Fruit fly (Drosophila melanogaster) whole organism, embryonic: ENCODE data around the gene JMJD5.

ENCODE experiments used
- Abd-B ChIP-seq: fragments of 200-800 bp; sonication (Bioruptor generic); optimal IDR thresholded peaks from 2 replicates; lab custom pipeline; 2018; ENCODE audit warnings: missing biosample characterization, mild to moderate bottlenecking, missing genetic modification characterization, moderate library complexity
- CG11398 ChIP-seq: fragments of 200-800 bp; sonication (Bioruptor generic); optimal IDR thresholded peaks from 2 replicates; lab custom pipeline; 2016; ENCODE audit warnings: missing biosample characterization, missing genetic modification characterization
- CG11456 ChIP-seq: fragments of 200-800 bp; sonication (Bioruptor generic); IDR thresholded peaks from 3 replicates; pipeline ENCODE4 v1.3.6; 2022; ENCODE audit warnings: missing biosample characterization, missing genetic modification characterization
- CG11723 ChIP-seq: fragments of 200-800 bp; sonication (Bioruptor generic); optimal IDR thresholded peaks from 2 replicates; lab custom pipeline; 2017; ENCODE audit warnings: missing biosample characterization, mild to moderate bottlenecking, missing genetic modification characterization
- CG18262 ChIP-seq: fragments of 200-800 bp; optimal IDR thresholded peaks from 3 replicates; lab custom pipeline; 2019; ENCODE audit warnings: missing biosample characterization, mild to moderate bottlenecking, missing genetic modification characterization, moderate library complexity
- CG2116 ChIP-seq: fragments of 200-800 bp; sonication (Bioruptor generic); optimal IDR thresholded peaks from 3 replicates; lab custom pipeline; 2018; ENCODE audit warnings: missing biosample characterization, mild to moderate bottlenecking, missing genetic modification characterization
- CG3407 ChIP-seq: fragments of 200-800 bp; sonication (Bioruptor generic); optimal IDR thresholded peaks from 2 replicates; lab custom pipeline; 2018; ENCODE audit warnings: missing biosample characterization, mild to moderate bottlenecking, missing genetic modification characterization
- CG3726 ChIP-seq: fragments of 200-800 bp; sonication (Bioruptor generic); IDR thresholded peaks from 3 replicates; pipeline ENCODE4, ENCODE4 v1.3.6; 2022; ENCODE audit warnings: missing biosample characterization, missing genetic modification characterization
- CG3847 ChIP-seq: fragments of 200-800 bp; sonication (Bioruptor generic); IDR thresholded peaks from 2 replicates; pipeline ENCODE4 v1.3.6; 2022; ENCODE audit warnings: missing biosample characterization, missing genetic modification characterization
- CG4404 ChIP-seq: fragments of 200-800 bp; sonication (Bioruptor generic); IDR thresholded peaks from 2 replicates; pipeline ENCODE4 v1.3.6; 2022; ENCODE audit warnings: missing biosample characterization, missing genetic modification characterization
- CG4820 ChIP-seq: fragments of 200-800 bp; sonication (Bioruptor generic); optimal IDR thresholded peaks from 3 replicates; lab custom pipeline; 2016; ENCODE audit warnings: missing biosample characterization, missing genetic modification characterization
- CG6272 ChIP-seq: fragments of 200-800 bp; sonication (Bioruptor generic); IDR thresholded peaks from 2 replicates; pipeline ENCODE4 v1.3.6; 2022; ENCODE audit warnings: missing biosample characterization, missing genetic modification characterization
- CG6813 ChIP-seq: fragments of 200-800 bp; sonication (Bioruptor generic); optimal IDR thresholded peaks from 2 replicates; lab custom pipeline; 2017; ENCODE audit warnings: missing biosample characterization, missing genetic modification characterization, mild to moderate bottlenecking, moderate library complexity, missing genetic modification reagents
- CG8924 ChIP-seq: fragments of 200-800 bp; optimal IDR thresholded peaks from 3 replicates; lab custom pipeline; 2019; ENCODE audit warnings: missing biosample characterization, mild to moderate bottlenecking, missing genetic modification characterization, moderate library complexity
- CG9215 ChIP-seq: fragments of 200-800 bp; sonication (Bioruptor generic); IDR thresholded peaks from 2 replicates; pipeline ENCODE4 v1.3.6; 2022; ENCODE audit warnings: missing biosample characterization, missing genetic modification characterization
- CG9437 ChIP-seq: fragments of 200-800 bp; sonication (Bioruptor generic); optimal IDR thresholded peaks from 2 replicates; lab custom pipeline; 2018; ENCODE audit warnings: missing biosample characterization, mild to moderate bottlenecking, missing genetic modification characterization
- CG9817 ChIP-seq: fragments of 200-800 bp; sonication (Bioruptor generic); optimal IDR thresholded peaks from 2 replicates; lab custom pipeline; 2018; ENCODE audit warnings: missing biosample characterization, mild to moderate bottlenecking, missing genetic modification characterization, moderate library complexity
- D19A ChIP-seq: fragments of 200-800 bp; optimal IDR thresholded peaks from 3 replicates; lab custom pipeline; 2019; ENCODE audit warnings: missing biosample characterization, mild to moderate bottlenecking, missing genetic modification characterization, moderate library complexity
- Dref ChIP-seq: fragments of 200-800 bp; sonication (Bioruptor generic); IDR thresholded peaks from 2 replicates; pipeline ENCODE4 v1.3.6; 2022; ENCODE audit warnings: missing biosample characterization, missing genetic modification characterization
- E2f2 ChIP-seq: fragments of 200-800 bp; sonication (Bioruptor generic); IDR thresholded peaks from 2 replicates; pipeline ENCODE4 v1.3.6; 2022; ENCODE audit warnings: missing biosample characterization, missing genetic modification characterization
- GATAe ChIP-seq: fragments of 200-800 bp; sonication (Bioruptor generic); conservative IDR thresholded peaks from 2 replicates; pipeline ENCODE4 v1.3.6; 2022; ENCODE audit warnings: missing biosample characterization, missing genetic modification characterization
- Hand ChIP-seq: fragments of 200-800 bp; sonication (Bioruptor generic); optimal IDR thresholded peaks from 2 replicates; lab custom pipeline; 2017; ENCODE audit warnings: mild to moderate bottlenecking, missing biosample characterization, missing genetic modification reagents, missing genetic modification characterization
- Hr3 ChIP-seq: fragments of 200-800 bp; sonication (Bioruptor generic); optimal IDR thresholded peaks from 3 replicates; lab custom pipeline; 2016; ENCODE audit warnings: missing biosample characterization, missing genetic modification characterization
- Hr39 ChIP-seq: fragments of >200 bp; optimal IDR thresholded peaks from 2 replicates; lab custom pipeline; 2017
- Lpt ChIP-seq: fragments of >200 bp; optimal IDR thresholded peaks from 2 replicates; lab custom pipeline; 2018; ENCODE audit warnings: missing biosample characterization, missing genetic modification characterization
- NFAT ChIP-seq: fragments of 200-800 bp; sonication (Bioruptor generic); IDR thresholded peaks from 2 replicates; pipeline ENCODE4 v1.3.6; 2022; ENCODE audit warnings: missing biosample characterization, missing genetic modification characterization
- PHDP ChIP-seq: fragments of 200-800 bp; sonication (Bioruptor generic); optimal IDR thresholded peaks from 3 replicates; lab custom pipeline; 2018; ENCODE audit warnings: missing biosample characterization, mild to moderate bottlenecking, missing genetic modification characterization, moderate library complexity
- Sry-β ChIP-seq: fragments of 200-800 bp; sonication (Bioruptor generic); optimal IDR thresholded peaks from 2 replicates; lab custom pipeline; 2018; ENCODE audit warnings: missing biosample characterization, mild to moderate bottlenecking, missing genetic modification characterization, moderate library complexity
- abd-A ChIP-seq: fragments of 200-800 bp; sonication (Bioruptor generic); optimal IDR thresholded peaks from 3 replicates; lab custom pipeline; 2019; ENCODE audit warnings: missing biosample characterization, mild to moderate bottlenecking, missing genetic modification characterization, moderate library complexity
- ac ChIP-seq: fragments of 200-800 bp; sonication (Bioruptor generic); optimal IDR thresholded peaks from 3 replicates; lab custom pipeline; 2017; ENCODE audit warnings: missing biosample characterization, mild to moderate bottlenecking, missing genetic modification characterization
- ap ChIP-seq: fragments of 200-800 bp; sonication (Bioruptor generic); IDR thresholded peaks from 2 replicates; pipeline ENCODE4 v1.3.6; 2022; ENCODE audit warnings: missing biosample characterization, missing genetic modification characterization
- az2 ChIP-seq: fragments of 200-800 bp; sonication (Bioruptor generic); optimal IDR thresholded peaks from 3 replicates; lab custom pipeline; 2016; ENCODE audit warnings: missing biosample characterization, missing genetic modification characterization
- bowl ChIP-seq: fragments of 200-800 bp; sonication (Bioruptor generic); IDR thresholded peaks from 2 replicates; pipeline ENCODE4 v1.3.6; 2022; ENCODE audit warnings: missing biosample characterization, missing genetic modification characterization
- caup ChIP-seq: fragments of 200-800 bp; sonication (Bioruptor generic); optimal IDR thresholded peaks from 3 replicates; lab custom pipeline; 2017; ENCODE audit warnings: missing biosample characterization, mild to moderate bottlenecking, missing genetic modification characterization, moderate library complexity; ENCODE audit not compliant: severe bottlenecking
- crp ChIP-seq, 2 experiments: fragments of 200-800 bp; sonication (Bioruptor generic); optimal IDR thresholded peaks; 2 replicates in 1 of 2; 3 replicates in 1 of 2; lab custom pipeline; 2017; ENCODE audit warnings: missing biosample characterization in 2 of 2, missing genetic modification characterization in 2 of 2, mild to moderate bottlenecking in 1 of 2, moderate library complexity in 1 of 2
- disco-r ChIP-seq: fragments of 200-800 bp; sonication (Bioruptor generic); optimal IDR thresholded peaks from 2 replicates; lab custom pipeline; 2016; ENCODE audit warnings: missing biosample characterization, missing genetic modification characterization
- dysf ChIP-seq: fragments of 200-800 bp; sonication (Bioruptor generic); IDR thresholded peaks from 3 replicates; pipeline ENCODE4 v1.3.6; 2022; ENCODE audit warnings: missing biosample characterization, missing genetic modification characterization
- grau ChIP-seq: fragments of 200-800 bp; optimal IDR thresholded peaks from 3 replicates; lab custom pipeline; 2019; ENCODE audit warnings: missing biosample characterization, mild to moderate bottlenecking, missing genetic modification characterization, moderate library complexity
- hb ChIP-seq: fragments of 200-800 bp; sonication (Bioruptor generic); IDR thresholded peaks from 3 replicates; pipeline ENCODE4 v1.3.6; 2022; ENCODE audit warnings: missing biosample characterization, missing genetic modification characterization; ENCODE audit not compliant: partially characterized antibody
- kni ChIP-seq: fragments of 200-800 bp; sonication (Bioruptor generic); optimal IDR thresholded peaks from 3 replicates; lab custom pipeline; 2017; ENCODE audit warnings: mild to moderate bottlenecking, missing biosample characterization, missing genetic modification reagents, missing genetic modification characterization
- lola ChIP-seq, 3 experiments: fragments of >200 bp in 2 of 3; fragments of 200-800 bp in 1 of 3; sonication (Bioruptor generic) in 1 of 3; optimal IDR thresholded peaks; 2 replicates each; lab custom pipeline; 2017 to 2019; ENCODE audit warnings: missing biosample characterization in 3 of 3, missing genetic modification characterization in 3 of 3, mild to moderate bottlenecking in 1 of 3, moderate library complexity in 1 of 3
- nmo ChIP-seq: fragments of 200-800 bp; sonication (Bioruptor generic); optimal IDR thresholded peaks from 2 replicates; lab custom pipeline; 2018; ENCODE audit warnings: missing biosample characterization, mild to moderate bottlenecking, missing genetic modification characterization, moderate library complexity
- otp ChIP-seq: fragments of 200-800 bp; sonication (Bioruptor generic); IDR thresholded peaks from 3 replicates; pipeline ENCODE4, ENCODE4 v1.3.6; 2022; ENCODE audit warnings: missing biosample characterization, missing genetic modification characterization
- pros ChIP-seq: fragments of 200-800 bp; sonication (Bioruptor generic); optimal IDR thresholded peaks from 3 replicates; lab custom pipeline; 2019; ENCODE audit warnings: missing biosample characterization, mild to moderate bottlenecking, missing genetic modification characterization, moderate library complexity
- row ChIP-seq: fragments of 200-800 bp; sonication (Bioruptor generic); IDR thresholded peaks from 3 replicates; pipeline ENCODE4 v1.3.6; 2022; ENCODE audit warnings: missing biosample characterization, missing genetic modification characterization
- seq ChIP-seq: fragments of 200-800 bp; sonication (Bioruptor generic); IDR thresholded peaks from 2 replicates; pipeline ENCODE4 v1.3.6; 2022; ENCODE audit warnings: missing biosample characterization, missing genetic modification characterization
- sisA ChIP-seq: fragments of 200-800 bp; sonication (Bioruptor generic); IDR thresholded peaks from 2 replicates; pipeline ENCODE4 v1.3.6; 2022; ENCODE audit warnings: missing biosample characterization, missing genetic modification characterization
- trh ChIP-seq: fragments of 200-800 bp; sonication (Bioruptor generic); optimal IDR thresholded peaks from 2 replicates; lab custom pipeline; 2016; ENCODE audit warnings: missing biosample characterization, missing genetic modification characterization
- vvl ChIP-seq: fragments of 200-800 bp; sonication (Bioruptor generic); IDR thresholded peaks from 2 replicates; pipeline ENCODE4 v1.3.6; 2022; ENCODE audit warnings: missing biosample characterization, missing genetic modification characterization
- wor ChIP-seq: fragments of 200-800 bp; sonication (Bioruptor generic); IDR thresholded peaks from 2 replicates; pipeline ENCODE4 v1.3.6; 2022; ENCODE audit warnings: missing biosample characterization, missing genetic modification characterization

JMJD5 gene

dm6 chr3L:805642-806218 is 35.4 kb downstream of the JMJD5 start (continued):
- TF ChIP-seq CG9817 (no peak), CG4404 (GFP tag; lab: Robert Waterston, UW) (peak; percentile 42; the same call in 1 of the 2 replicates), Dref (GFP tag; lab: Robert Waterston, UW) (no peak), vvl (GFP tag; lab: Robert Waterston, UW) (peak; percentile 87), Hr3 (peak; percentile 37), CG9437 (peak; percentile 15), Sry-β (GFP tag; lab: Kevin White, UChicago) (no peak), trh (GFP tag; lab: Kevin White, UChicago) (no peak), CG2116 (peak; percentile 6), otp (peak; percentile 58; the same call in 2 of the 3 replicates), CG4820 (GFP tag; lab: Kevin White, UChicago) (peak; percentile 68), CG8924 (tag; lab: Kevin White, UChicago) (peak; percentile 55), NFAT (GFP tag; lab: Robert Waterston, UW) (no peak), lola (GFP tag; optimal IDR thresholded peaks at IDR 0.05; lab: Kevin White, UChicago) (peak in 1 of 3 experiments; percentile 59), pros (GFP tag; lab: Kevin White, UChicago) (no peak), kni (no peak), abd-A (tag; lab: Kevin White, UChicago) (no peak), Hr39 (lab: Kevin White, UChicago) (no peak), CG11723 (no peak), E2f2 (GFP tag; lab: Robert Waterston, UW) (peak; percentile 32; the same call in 1 of the 2 replicates), CG18262 (tag; lab: Kevin White, UChicago) (peak; percentile 71), disco-r (GFP tag; lab: Kevin White, UChicago) (no peak), wor (GFP tag; lab: Robert Waterston, UW) (0 out of 2 replicates have a peak, but pooled peaks have one; percentile 45), CG6813 (GFP tag; lab: Kevin White, UChicago) (peak; percentile 22), Hand (GFP tag; lab: Kevin White, UChicago) (no peak), crp (GFP tag; optimal IDR thresholded peaks at IDR 0.05; lab: Kevin White, UChicago) (no peak), dysf (GFP tag; lab: Robert Waterston, UW) (peak; percentile 46; the same call in 2 of the 3 replicates), D19A (tag; lab: Kevin White, UChicago) (peak; percentile 50), CG11398 (GFP tag; lab: Kevin White, UChicago) (no peak), Abd-B (GFP tag; lab: Kevin White, UChicago) (peak; percentile 10), Lpt (GFP tag; lab: Kevin White, UChicago) (no peak), CG6272 (GFP tag; lab: Robert Waterston, UW) (peak; percentile 6; the same call in 1 of the 2 replicates), row (GFP tag; lab: Robert Waterston, UW) (peak; percentile 45; the same call in 1 of the 3 replicates), grau (peak; percentile 48), CG9215 (GFP tag; lab: Robert Waterston, UW) (peak; percentile 42; the same call in 1 of the 2 replicates), sisA (GFP tag; lab: Robert Waterston, UW) (peak; percentile 60), CG3847 (no peak), PHDP (tag; lab: Kevin White, UChicago) (peak; percentile 39), ap (GFP tag; lab: Robert Waterston, UW) (peak; percentile 42; the same call in 1 of the 2 replicates), CG11456 (GFP tag; lab: Robert Waterston, UW) (no peak), ac (no peak), nmo (peak; percentile 49), az2 (GFP tag; lab: Kevin White, UChicago) (peak; percentile 59), seq (0 out of 2 replicates have a peak, but pooled peaks have one; percentile 33), caup (GFP tag; lab: Kevin White, UChicago) (peak; percentile 25), hb (GFP tag; lab: Robert Waterston, UW) (no peak), bowl (0 out of 2 replicates have a peak, but pooled peaks have one; percentile 5), CG3407 (GFP tag; lab: Kevin White, UChicago) (peak; percentile 4), CG3726 (GFP tag; lab: Robert Waterston, UW) (peak; percentile 56; the same call in 1 of the 3 replicates), GATAe (GFP tag; lab: Robert Waterston, UW) (no peak)
